Fruit fly (Drosophila melanogaster) whole organism, pupa: ENCODE data around the gene Ppi1.

ENCODE experiments used
- CG10348 ChIP-seq: fragments of 200-800 bp; sonication (Bioruptor generic); IDR thresholded peaks from 2 replicates; pipeline ENCODE4 v1.3.6; 2022; ENCODE audit warnings: missing biosample characterization, missing genetic modification characterization
- CG12605 ChIP-seq: fragments of 200-800 bp; sonication (Bioruptor generic); IDR thresholded peaks from 2 replicates; pipeline ENCODE4 v1.3.6; 2022; ENCODE audit warnings: missing biosample characterization, missing genetic modification characterization
- CG13204 ChIP-seq: fragments of 200-800 bp; sonication (Bioruptor generic); optimal IDR thresholded peaks from 2 replicates; lab custom pipeline; 2018; ENCODE audit warnings: missing biosample characterization, mild to moderate bottlenecking, missing genetic modification characterization, moderate library complexity
- CG14655 ChIP-seq: fragments of 200-800 bp; sonication (Bioruptor generic); optimal IDR thresholded peaks from 3 replicates; lab custom pipeline; 2017; ENCODE audit warnings: mild to moderate bottlenecking, missing biosample characterization, missing genetic modification reagents, missing genetic modification characterization
- CG15710 ChIP-seq: fragments of 200-800 bp; sonication (Bioruptor generic); optimal IDR thresholded peaks from 2 replicates; lab custom pipeline; 2018; ENCODE audit warnings: missing biosample characterization, mild to moderate bottlenecking, missing genetic modification characterization, moderate library complexity
- CG17806 ChIP-seq: fragments of 200-800 bp; sonication (Bioruptor generic); optimal IDR thresholded peaks from 2 replicates; lab custom pipeline; 2018; ENCODE audit warnings: missing biosample characterization, mild to moderate bottlenecking, missing genetic modification characterization, moderate library complexity
- CG32121 ChIP-seq: fragments of 200-800 bp; sonication (Bioruptor generic); IDR thresholded peaks from 2 replicates; pipeline ENCODE4 v1.3.6; 2022; ENCODE audit warnings: missing biosample characterization, missing genetic modification characterization
- CG34367 ChIP-seq: fragments of 200-800 bp; sonication (Bioruptor generic); optimal IDR thresholded peaks from 2 replicates; lab custom pipeline; 2018; ENCODE audit warnings: missing biosample characterization, mild to moderate bottlenecking, missing genetic modification characterization
- CG4496 ChIP-seq: fragments of 200-800 bp; sonication (Bioruptor generic); IDR thresholded peaks from 3 replicates; pipeline ENCODE4 v1.3.6; 2022; ENCODE audit warnings: missing biosample characterization, missing genetic modification characterization
- CG8159 ChIP-seq: fragments of 200-800 bp; sonication (Bioruptor generic); optimal IDR thresholded peaks from 3 replicates; lab custom pipeline; 2018; ENCODE audit warnings: missing biosample characterization, mild to moderate bottlenecking, missing genetic modification characterization, moderate library complexity
- CG8301 ChIP-seq: fragments of 200-800 bp; sonication (Bioruptor generic); optimal IDR thresholded peaks from 2 replicates; lab custom pipeline; 2018; ENCODE audit warnings: missing biosample characterization, mild to moderate bottlenecking, missing genetic modification characterization
- CG9948 ChIP-seq: fragments of 200-800 bp; sonication (Bioruptor generic); optimal IDR thresholded peaks from 2 replicates; lab custom pipeline; 2018; ENCODE audit warnings: missing biosample characterization, mild to moderate bottlenecking, missing genetic modification characterization, moderate library complexity
- D1 ChIP-seq: fragments of 200-800 bp; sonication (Bioruptor generic); optimal IDR thresholded peaks from 2 replicates; lab custom pipeline; 2018; ENCODE audit warnings: missing biosample characterization, mild to moderate bottlenecking, missing genetic modification characterization, moderate library complexity
- EcR ChIP-seq: fragments of 200-800 bp; sonication (Bioruptor generic); optimal IDR thresholded peaks from 3 replicates; lab custom pipeline; 2019; ENCODE audit warnings: missing biosample characterization, missing genetic modification characterization, mild to moderate bottlenecking, moderate library complexity, missing genetic modification reagents
- Ets98B ChIP-seq: fragments of 200-800 bp; sonication (Bioruptor generic); IDR thresholded peaks from 2 replicates; pipeline ENCODE4 v1.3.6; 2022; ENCODE audit warnings: missing biosample characterization, missing genetic modification characterization
- Pif1A ChIP-seq: fragments of 200-800 bp; sonication (Bioruptor generic); optimal IDR thresholded peaks from 3 replicates; lab custom pipeline; 2016; ENCODE audit warnings: missing biosample characterization, missing genetic modification characterization
- Pif1B ChIP-seq: fragments of 200-800 bp; sonication (Bioruptor generic); optimal IDR thresholded peaks from 3 replicates; lab custom pipeline; 2016; ENCODE audit warnings: missing biosample characterization, missing genetic modification characterization
- Snoo ChIP-seq: fragments of 200-800 bp; sonication (Bioruptor generic); optimal IDR thresholded peaks from 3 replicates; lab custom pipeline; 2017; ENCODE audit warnings: missing biosample characterization, mild to moderate bottlenecking, missing genetic modification characterization, inconsistent platforms
- fd96Ca ChIP-seq: fragments of 200-800 bp; sonication (Bioruptor generic); IDR thresholded peaks from 3 replicates; pipeline ENCODE4 v1.3.6; 2022; ENCODE audit warnings: missing biosample characterization, missing genetic modification characterization
- gl ChIP-seq: fragments of 200-800 bp; sonication (Bioruptor generic); optimal IDR thresholded peaks from 2 replicates; lab custom pipeline; 2018; ENCODE audit warnings: missing biosample characterization, mild to moderate bottlenecking, missing genetic modification characterization
- rn ChIP-seq: fragments of 200-800 bp; sonication (Bioruptor generic); IDR thresholded peaks from 2 replicates; pipeline ENCODE4 v1.3.6; 2022; ENCODE audit warnings: missing biosample characterization, missing genetic modification characterization

The Ppi1 gene

dm6 chr3R:30170671-30171667, 42.0 kb upstream of the Ppi1 start, which contains the start of gene Rsod:
TSS of gene Rsod (minus strand) at chr3R:30171207.
- TF ChIP-seq D1 (tag; lab: Kevin White, UChicago) (peak; percentile 13), Pif1A (GFP tag; lab: Kevin White, UChicago) (peak; percentile 86), CG32121 (peak; percentile 93), CG10348 (GFP tag; lab: Robert Waterston, UW) (peak; percentile 59), EcR (GFP tag; lab: Kevin White, UChicago) (peak; percentile 27), CG17806 (tag; lab: Kevin White, UChicago) (peak; percentile 73), CG9948 (tag; lab: Kevin White, UChicago) (peak; percentile 72), Ets98B (GFP tag; lab: Robert Waterston, UW) (peak; percentile 95), fd96Ca (GFP tag; lab: Robert Waterston, UW) (peak; percentile 92), gl (peak; percentile 21), CG14655 (GFP tag; lab: Kevin White, UChicago) (peak; percentile 86), CG4496 (peak; percentile 96), CG8301 (tag; lab: Kevin White, UChicago) (peak; percentile 80), CG12605 (GFP tag; lab: Robert Waterston, UW) (peak; percentile 90), rn (GFP tag; lab: Robert Waterston, UW) (peak; percentile 91), CG34367 (tag; lab: Kevin White, UChicago) (peak; percentile 67), Snoo (tag; lab: Kevin White, UChicago) (peak; percentile 81), CG13204 (no peak), Pif1B (GFP tag; lab: Kevin White, UChicago) (peak; percentile 87), CG15710 (peak; percentile 70), CG8159 (tag; lab: Kevin White, UChicago) (peak; percentile 72)

dm6 chr3R:30166159-30166784, 37.4 kb upstream of the Ppi1 start, which contains the start of gene VhaAC45RP:
TSS of gene VhaAC45RP (minus strand) at chr3R:30166419.
- TF ChIP-seq fd96Ca (GFP tag; lab: Robert Waterston, UW), result no peak
- TF ChIP-seq CG12605 (GFP tag; lab: Robert Waterston, UW), result no peak
- no peak for TF ChIP-seq CG15710
- TF ChIP-seq Pif1B (GFP tag; lab: Kevin White, UChicago), result no peak
- no peak for TF ChIP-seq Snoo (tag; lab: Kevin White, UChicago)
- TF ChIP-seq CG34367 (tag; lab: Kevin White, UChicago), result no peak
- TF ChIP-seq CG4496, result no peak
- TF ChIP-seq CG17806 (tag; lab: Kevin White, UChicago), result no peak
- TF ChIP-seq CG8301 (tag; lab: Kevin White, UChicago), result no peak
- no peak for TF ChIP-seq CG13204
- no peak for TF ChIP-seq D1 (tag; lab: Kevin White, UChicago)
- no peak for TF ChIP-seq Pif1A (GFP tag; lab: Kevin White, UChicago)
- no peak for TF ChIP-seq CG14655 (GFP tag; lab: Kevin White, UChicago)
- no peak for TF ChIP-seq CG8159 (tag; lab: Kevin White, UChicago)
- TF ChIP-seq rn (GFP tag; lab: Robert Waterston, UW), result no peak
- TF ChIP-seq CG10348 (GFP tag; lab: Robert Waterston, UW), result no peak
- no peak for TF ChIP-seq EcR (GFP tag; lab: Kevin White, UChicago)

DNA sequence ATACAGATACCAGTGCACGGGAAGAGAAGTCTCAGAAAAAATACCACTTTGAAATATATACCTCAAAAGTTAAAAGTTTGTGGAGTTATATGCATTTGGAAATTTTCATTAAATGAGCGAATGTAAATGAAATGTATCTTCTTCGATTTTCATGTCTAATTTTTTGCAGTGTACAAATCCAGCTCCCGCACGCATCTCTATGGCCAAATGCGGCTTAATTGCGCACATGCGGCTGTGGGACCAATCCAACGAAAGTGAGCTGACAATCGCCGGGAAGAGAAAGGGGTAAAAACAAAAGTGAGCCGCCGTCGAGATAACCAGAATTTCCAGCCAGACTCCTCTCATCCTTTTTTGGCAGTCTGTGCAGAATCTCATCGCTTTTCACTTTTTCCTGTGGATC, 35.2 kb upstream of the Ppi1 start:
- TF ChIP-seq CG9948 (tag; lab: Kevin White, UChicago) (peak; percentile 5), Pif1B (GFP tag; lab: Kevin White, UChicago) (peak; percentile 57), CG32121 (peak; percentile 92), CG34367 (tag; lab: Kevin White, UChicago) (no peak), CG15710 (no peak), Snoo (tag; lab: Kevin White, UChicago) (peak; percentile 12), CG14655 (GFP tag; lab: Kevin White, UChicago) (peak; percentile 77), CG4496 (peak; percentile 88), EcR (GFP tag; lab: Kevin White, UChicago) (no peak), Ets98B (GFP tag; lab: Robert Waterston, UW) (peak; percentile 87), CG8301 (tag; lab: Kevin White, UChicago) (peak; percentile 72), CG17806 (tag; lab: Kevin White, UChicago) (peak; percentile 32), fd96Ca (GFP tag; lab: Robert Waterston, UW) (peak; percentile 85), Pif1A (GFP tag; lab: Kevin White, UChicago) (peak; percentile 46), CG12605 (GFP tag; lab: Robert Waterston, UW) (peak; percentile 70), rn (GFP tag; lab: Robert Waterston, UW) (peak; percentile 59; the same call in 1 of the 2 replicates), CG8159 (tag; lab: Kevin White, UChicago) (no peak), CG13204 (no peak), CG10348 (GFP tag; lab: Robert Waterston, UW) (no peak)

DNA sequence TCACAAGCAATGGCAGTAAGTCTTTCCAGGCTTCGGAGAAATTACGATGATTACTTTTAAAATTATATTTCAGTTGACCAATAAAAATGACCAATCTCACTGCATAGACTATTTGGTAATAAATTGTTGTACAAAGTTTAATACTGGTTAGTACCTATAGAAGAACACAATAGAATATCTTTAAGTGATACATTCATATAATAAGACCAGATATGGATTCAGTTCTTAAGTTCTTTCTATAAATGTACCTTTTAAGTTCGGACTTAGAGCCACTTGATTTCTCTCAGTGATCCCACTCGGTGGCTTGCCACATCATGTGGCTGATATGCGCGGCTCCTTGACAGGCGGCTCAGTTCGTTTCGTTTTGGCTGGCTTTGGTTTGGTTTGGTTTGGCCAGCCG, 34.3 kb upstream of the Ppi1 start:
- TF ChIP-seq CG4496 (no peak), Ets98B (GFP tag; lab: Robert Waterston, UW) (peak; percentile 32; the same call in 1 of the 2 replicates)
- TF ChIP-seq, all 21 proteins: peak for 1
